Worm (Caenorhabditis elegans) whole organism, L2 larva: ENCODE measurements around the gene hst-6.

ENCODE experiments used
- F13H6.1 ChIP-seq: sonication (generic microtip); optimal IDR thresholded peaks from 2 replicates; lab custom pipeline; 2016; ENCODE audit warnings: missing genetic modification characterization, missing compliant biosample characterization
- ceh-16 ChIP-seq: fragments of 150-350 bp; optimal IDR thresholded peaks from 2 replicates; lab custom pipeline; 2014; ENCODE audit warnings: missing biosample characterization, missing genetic modification characterization
- mab-5 ChIP-seq: fragments of 150-350 bp; optimal IDR thresholded peaks from 2 replicates; lab custom pipeline; 2014; ENCODE audit warnings: missing biosample characterization, missing genetic modification characterization
- nhr-237 ChIP-seq: fragments of 150-350 bp; optimal IDR thresholded peaks from 2 replicates; lab custom pipeline; 2014; ENCODE audit warnings: missing biosample characterization, missing genetic modification characterization

DNA sequence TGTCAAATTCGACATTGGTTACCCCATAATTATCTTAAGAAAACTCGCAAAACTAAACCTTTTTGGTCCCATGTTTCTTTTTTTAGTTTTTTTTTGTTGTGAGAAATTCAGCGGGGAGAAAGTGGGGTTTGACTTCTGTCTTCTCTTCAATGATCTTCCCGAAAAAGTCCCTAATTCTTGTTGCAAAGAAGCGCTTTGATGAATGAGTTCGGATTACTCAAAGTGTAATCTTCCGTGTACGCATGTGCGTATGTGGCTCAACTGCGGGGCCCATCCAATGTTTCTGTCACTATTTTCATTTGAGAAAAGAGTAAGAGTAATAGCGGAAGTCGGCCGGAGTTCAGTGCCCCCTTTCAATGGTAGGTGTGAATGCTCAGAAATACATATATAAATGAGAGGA is 35.8 kb downstream of the hst-6 start:
- peak; percentile 72 for TF ChIP-seq mab-5 (tag; lab: Kevin White, UChicago)
- no peak for TF ChIP-seq F13H6.1 (tag; lab: Kevin White, UChicago)
- TF ChIP-seq nhr-237, result no peak
- TF ChIP-seq ceh-16 (tag; lab: Kevin White, UChicago), result no peak
